Fruit fly (Drosophila melanogaster): Measurements from ENCODE around the gene IntS11.

IntS11 gene

dm6 chr3R:29745056-29745455, at the start of gene IntS11, which contains the start of gene Wdr24 (continued):
- peak; percentile 10 for TF ChIP-seq CG17802 (tag; optimal IDR thresholded peaks at IDR 0.05)
- TF ChIP-seq CrebB (tag; optimal IDR thresholded peaks at IDR 0.05), result peak; percentile 79
- peak; percentile 52 for TF ChIP-seq Sry-δ (GFP tag; optimal IDR thresholded peaks at IDR 0.05)
- TF ChIP-seq CG1792 (GFP tag; optimal IDR thresholded peaks at IDR 0.05), result peak; percentile 43
- TF ChIP-seq E2f1 (GFP tag; IDR thresholded peaks at IDR 0.05), result peak; percentile 90
- TF ChIP-seq stwl (tag; optimal IDR thresholded peaks at IDR 0.05), result peak; percentile 65
- peak; percentile 23 for TF ChIP-seq onecut (GFP tag; IDR thresholded peaks at IDR 0.05)
- peak; percentile 82 for TF ChIP-seq Meics (GFP tag; optimal IDR thresholded peaks at IDR 0.05)
- peak; percentile 97 for TF ChIP-seq CG9932 (GFP tag; IDR thresholded peaks at IDR 0.05)
- TF ChIP-seq Dll (GFP tag; IDR thresholded peaks at IDR 0.05; ENCODE audit: partially characterized antibody), result 0 out of 4 replicates have a peak, but pooled peaks have one; percentile 42
- TF ChIP-seq HmgD (GFP tag; optimal IDR thresholded peaks at IDR 0.05), result peak; percentile 32
- peak; percentile 28 for TF ChIP-seq CG4282 (GFP tag; optimal IDR thresholded peaks at IDR 0.05)
- TF ChIP-seq Hmr (GFP tag; optimal IDR thresholded peaks at IDR 0.05), result peak; percentile 82
- peak; percentile 59; the same call in 1 of the 2 replicates for TF ChIP-seq CG1024 (GFP tag; IDR thresholded peaks at IDR 0.05)
- peak; percentile 69 for TF ChIP-seq HHEX (GFP tag; optimal IDR thresholded peaks at IDR 0.05)
- TF ChIP-seq CG16863 (GFP tag; optimal IDR thresholded peaks at IDR 0.05), result peak; percentile 50
- TF ChIP-seq Asciz (GFP tag; optimal IDR thresholded peaks at IDR 0.05), result no peak
- TF ChIP-seq CG4424 (GFP tag; optimal IDR thresholded peaks at IDR 0.05), result peak; percentile 42
- TF ChIP-seq CG11398 (GFP tag; optimal IDR thresholded peaks at IDR 0.05), result no peak
- TF ChIP-seq vvl (GFP tag; IDR thresholded peaks at IDR 0.05), result peak; percentile 96
- TF ChIP-seq CG11696 (GFP tag; IDR thresholded peaks at IDR 0.05), result no peak
- TF ChIP-seq ci (GFP tag; IDR thresholded peaks at IDR 0.05), result peak; percentile 89
- TF ChIP-seq sima (GFP tag; optimal IDR thresholded peaks at IDR 0.05), result no peak
- TF ChIP-seq B-H1 (GFP tag; IDR thresholded peaks at IDR 0.05), result peak; percentile 80; the same call in 2 of the 3 replicates
- peak; percentile 86 for TF ChIP-seq Taf1 (GFP tag; IDR thresholded peaks at IDR 0.05)
- peak; percentile 15 for TF ChIP-seq ERR (GFP tag; optimal IDR thresholded peaks at IDR 0.05)
- no peak for TF ChIP-seq tap (tag; optimal IDR thresholded peaks at IDR 0.05)
- TF ChIP-seq CG18011 (GFP tag; optimal IDR thresholded peaks at IDR 0.05), result peak; percentile 21
- TF ChIP-seq CG7556 (GFP tag; optimal IDR thresholded peaks at IDR 0.05), result peak; percentile 71
- peak; percentile 69 for TF ChIP-seq fu2 (GFP tag; optimal IDR thresholded peaks at IDR 0.05)
- TF ChIP-seq CG8944 (GFP tag; optimal IDR thresholded peaks at IDR 0.05), result peak; percentile 68
- no peak for TF ChIP-seq da (GFP tag; optimal IDR thresholded peaks at IDR 0.05)
- no peak for TF ChIP-seq Hmx (GFP tag; optimal IDR thresholded peaks at IDR 0.05)
- TF ChIP-seq CG5180 (GFP tag; optimal IDR thresholded peaks at IDR 0.05), result no peak
- TF ChIP-seq knrl (GFP tag; IDR thresholded peaks at IDR 0.05; ENCODE audit: partially characterized antibody), result no peak; the same call in 2 of the 3 replicates
- TF ChIP-seq ftz-f1 (GFP tag; optimal IDR thresholded peaks at IDR 0.05), result peak; percentile 98
- TF ChIP-seq maf-S (GFP tag; optimal IDR thresholded peaks at IDR 0.05), result peak; percentile 47
- TF ChIP-seq sens (GFP tag), result peak; percentile 93
- peak; percentile 88 for TF ChIP-seq fd3F (GFP tag; optimal IDR thresholded peaks at IDR 0.05)
- no peak for TF ChIP-seq Hr78 (GFP tag; optimal IDR thresholded peaks at IDR 0.05)
- peak; percentile 84 for TF ChIP-seq CG2889 (GFP tag; IDR thresholded peaks at IDR 0.05)
- peak; percentile 47 for TF ChIP-seq CG7987 (GFP tag; optimal IDR thresholded peaks at IDR 0.05)
- no peak for TF ChIP-seq CG4707 (GFP tag; optimal IDR thresholded peaks at IDR 0.05)
- TF ChIP-seq CG17361 (GFP tag; IDR thresholded peaks at IDR 0.05), result peak; percentile 81
- peak; percentile 43 for TF ChIP-seq Dref (GFP tag; IDR thresholded peaks at IDR 0.05)
- TF ChIP-seq CG31388 (GFP tag; optimal IDR thresholded peaks at IDR 0.05), result peak; percentile 34
- peak; percentile 52 for TF ChIP-seq pum (GFP tag; optimal IDR thresholded peaks at IDR 0.05)
- TF ChIP-seq CG8359 (GFP tag; optimal IDR thresholded peaks at IDR 0.05; ENCODE audit: borderline replicate concordance), result no peak
- TF ChIP-seq CG11723 (GFP tag; optimal IDR thresholded peaks at IDR 0.05), result no peak
- peak in 1 of 2 experiments; percentile 64 for TF ChIP-seq tll (GFP tag; optimal IDR thresholded peaks at IDR 0.05)
- 0 out of 2 replicates have a peak, but pooled peaks have one; percentile 49 for TF ChIP-seq sim (GFP tag; IDR thresholded peaks at IDR 0.05)

Data from whole organism, embryonic.